Worm (Caenorhabditis elegans): Measurements from ENCODE around the gene vars-1.

- TF ChIP-seq him-1 (tag; optimal IDR thresholded peaks at IDR 0.05), result no peak
- TF ChIP-seq W03F9.2 (tag; optimal IDR thresholded peaks at IDR 0.05), result no peak
Observed at ce11 chrV:8005000-8005399, 26.2 kb upstream of the vars-1 start, which contains the start of gene Y97E10AR.8.
